ENCODE assay signal across 1 fruit fly cellular context in genomic region chr2L:15333602-15334080, dm6.
TF ChIP-seq lines count a peak whose summit lies in the region.

Gene esg, plus strand, starts transcription at chr2L:15333866.

TF ChIP-seq in whole organism, embryonic, 481 proteins besides CTCF, POLR2A, EP300 and RAD21 (continued from another document and continues in another):
- no peak for TF ChIP-seq CG16813 (GFP tag; IDR thresholded peaks at IDR 0.05; lab: Robert Waterston, UW; ENCODE audit: partially characterized antibody)
- TF ChIP-seq gcm2 (GFP tag; optimal IDR thresholded peaks at IDR 0.05; lab: Kevin White, UChicago), result no peak
- no peak for TF ChIP-seq seq (GFP tag; IDR thresholded peaks at IDR 0.05; lab: Robert Waterston, UW)
- no peak for TF ChIP-seq CG9817 (tag; optimal IDR thresholded peaks at IDR 0.05; lab: Kevin White, UChicago)
- TF ChIP-seq CG43689 (GFP tag; IDR thresholded peaks at IDR 0.05; lab: Robert Waterston, UW), result no peak
- no peak for TF ChIP-seq Meics (GFP tag; optimal IDR thresholded peaks at IDR 0.05; lab: Kevin White, UChicago)
- TF ChIP-seq sug (tag; optimal IDR thresholded peaks at IDR 0.05; lab: Kevin White, UChicago), result no peak
- no peak for TF ChIP-seq ttk (GFP tag; IDR thresholded peaks at IDR 0.05; lab: Robert Waterston, UW)
- 0 out of 2 replicates have a peak, but pooled peaks have one; percentile 13 for TF ChIP-seq CG1024 (GFP tag; IDR thresholded peaks at IDR 0.05; lab: Robert Waterston, UW)
- no peak for TF ChIP-seq CG11696 (GFP tag; IDR thresholded peaks at IDR 0.05; lab: Robert Waterston, UW)
- no peak for TF ChIP-seq ken (GFP tag; IDR thresholded peaks at IDR 0.05; lab: Robert Waterston, UW)
- TF ChIP-seq gem (tag; optimal IDR thresholded peaks at IDR 0.05; lab: Kevin White, UChicago), result no peak
- no peak for TF ChIP-seq Side (GFP tag; optimal IDR thresholded peaks at IDR 0.05; lab: Kevin White, UChicago)
- no peak for TF ChIP-seq croc (GFP tag; conservative IDR thresholded peaks at IDR 0.05; lab: Robert Waterston, UW)
- no peak for TF ChIP-seq Sin3A (optimal IDR thresholded peaks at IDR 0.05; lab: Kevin White, UChicago)
- TF ChIP-seq CkIIα-i1 (GFP tag; IDR thresholded peaks at IDR 0.05; lab: Robert Waterston, UW), result no peak
- no peak for TF ChIP-seq CG5245 (GFP tag; optimal IDR thresholded peaks at IDR 0.05; lab: Kevin White, UChicago)
- TF ChIP-seq pros (GFP tag; optimal IDR thresholded peaks at IDR 0.05; lab: Kevin White, UChicago), result peak; percentile 28
- no peak for TF ChIP-seq aop (GFP tag; IDR thresholded peaks at IDR 0.05; lab: Robert Waterston, UW)
- no peak for TF ChIP-seq row (GFP tag; IDR thresholded peaks at IDR 0.05; lab: Robert Waterston, UW)
- no peak for TF ChIP-seq Atf3 (GFP tag; optimal IDR thresholded peaks at IDR 0.05; lab: Kevin White, UChicago)
- TF ChIP-seq slp2 (GFP tag; optimal IDR thresholded peaks at IDR 0.05; lab: Kevin White, UChicago), result no peak
- TF ChIP-seq Opbp (GFP tag; IDR thresholded peaks at IDR 0.05; lab: Robert Waterston, UW; ENCODE audit: partially characterized antibody), result peak; percentile 42; the same call in 1 of the 3 replicates
- TF ChIP-seq E2f2 (GFP tag; IDR thresholded peaks at IDR 0.05; lab: Robert Waterston, UW), result no peak
- TF ChIP-seq HmgD (GFP tag; optimal IDR thresholded peaks at IDR 0.05; lab: Kevin White, UChicago), result no peak
- no peak for TF ChIP-seq D19A (tag; optimal IDR thresholded peaks at IDR 0.05; lab: Kevin White, UChicago)
- TF ChIP-seq Hmx (GFP tag; optimal IDR thresholded peaks at IDR 0.05; lab: Kevin White, UChicago), result no peak
- no peak for TF ChIP-seq Oaz (GFP tag; IDR thresholded peaks at IDR 0.05; lab: Robert Waterston, UW)
- peak; percentile 91 for TF ChIP-seq cg (GFP tag; optimal IDR thresholded peaks at IDR 0.05; lab: Kevin White, UChicago)
- TF ChIP-seq Atf-2 (GFP tag; optimal IDR thresholded peaks at IDR 0.05; lab: Kevin White, UChicago), result no peak
- TF ChIP-seq Dref (GFP tag; IDR thresholded peaks at IDR 0.05; lab: Robert Waterston, UW), result no peak
- TF ChIP-seq CG34224 (GFP tag; IDR thresholded peaks at IDR 0.05; lab: Robert Waterston, UW; ENCODE audit: partially characterized antibody), result peak; percentile 63; the same call in 2 of the 3 replicates
- no peak for TF ChIP-seq Sox102F (GFP tag; optimal IDR thresholded peaks at IDR 0.05; lab: Kevin White, UChicago)
- no peak for TF ChIP-seq CG13894 (tag; optimal IDR thresholded peaks at IDR 0.05; lab: Kevin White, UChicago)
- TF ChIP-seq Abd-B (GFP tag; optimal IDR thresholded peaks at IDR 0.05; lab: Kevin White, UChicago), result no peak
- no peak for TF ChIP-seq sisA (GFP tag; IDR thresholded peaks at IDR 0.05; lab: Robert Waterston, UW)
- no peak for TF ChIP-seq CG8089 (GFP tag; optimal IDR thresholded peaks at IDR 0.05; lab: Kevin White, UChicago)
- no peak for TF ChIP-seq odd (GFP tag; optimal IDR thresholded peaks at IDR 0.05; lab: Kevin White, UChicago)
- TF ChIP-seq CG2889 (GFP tag; IDR thresholded peaks at IDR 0.05; lab: Robert Waterston, UW), result no peak
- no peak for TF ChIP-seq gfzf (GFP tag; optimal IDR thresholded peaks at IDR 0.05; lab: Kevin White, UChicago)
- TF ChIP-seq MTF-1 (GFP tag; optimal IDR thresholded peaks at IDR 0.05; lab: Kevin White, UChicago; ENCODE audit: borderline replicate concordance), result no peak
- TF ChIP-seq Doc3 (GFP tag; IDR thresholded peaks at IDR 0.05; lab: Robert Waterston, UW; ENCODE audit: partially characterized antibody), result no peak
- TF ChIP-seq tin (GFP tag; optimal IDR thresholded peaks at IDR 0.05; lab: Kevin White, UChicago), result no peak
- TF ChIP-seq CG18011 (GFP tag; optimal IDR thresholded peaks at IDR 0.05; lab: Kevin White, UChicago), result no peak
- no peak for TF ChIP-seq CG2116 (GFP tag; optimal IDR thresholded peaks at IDR 0.05; lab: Kevin White, UChicago)
- TF ChIP-seq CG8359 (GFP tag; optimal IDR thresholded peaks at IDR 0.05; lab: Kevin White, UChicago; ENCODE audit: borderline replicate concordance), result no peak
- TF ChIP-seq BtbVII (GFP tag; optimal IDR thresholded peaks at IDR 0.05; lab: Kevin White, UChicago), result no peak
- no peak for TF ChIP-seq Ets97D (GFP tag; optimal IDR thresholded peaks at IDR 0.05; lab: Kevin White, UChicago)
- no peak for TF ChIP-seq CG6683 (GFP tag; optimal IDR thresholded peaks at IDR 0.05; lab: Kevin White, UChicago)
- TF ChIP-seq CG10274 (GFP tag; optimal IDR thresholded peaks at IDR 0.05; lab: Kevin White, UChicago), result no peak
- TF ChIP-seq toy (GFP tag; IDR thresholded peaks at IDR 0.05; lab: Robert Waterston, UW), result no peak
- TF ChIP-seq pnt (GFP tag; optimal IDR thresholded peaks at IDR 0.05; lab: Kevin White, UChicago), result no peak
- no peak for TF ChIP-seq oc (tag; optimal IDR thresholded peaks at IDR 0.05; lab: Kevin White, UChicago)
- TF ChIP-seq CG8765 (GFP tag; IDR thresholded peaks at IDR 0.05; lab: Robert Waterston, UW), result no peak
- TF ChIP-seq MBD-R2 (GFP tag; IDR thresholded peaks at IDR 0.05; lab: Robert Waterston, UW), result no peak
- no peak for TF ChIP-seq Dp (GFP tag; optimal IDR thresholded peaks at IDR 0.05; lab: Kevin White, UChicago)
- no peak for TF ChIP-seq ase (GFP tag; IDR thresholded peaks at IDR 0.05; lab: Robert Waterston, UW)
- TF ChIP-seq yki (optimal IDR thresholded peaks at IDR 0.05; lab: Kevin White, UChicago), result no peak
- TF ChIP-seq ssp (GFP tag; IDR thresholded peaks at IDR 0.05; lab: Robert Waterston, UW), result no peak
- no peak for TF ChIP-seq CG15601 (tag; optimal IDR thresholded peaks at IDR 0.05; lab: Kevin White, UChicago)
- no peak for TF ChIP-seq CG3281 (GFP tag; optimal IDR thresholded peaks at IDR 0.05; lab: Kevin White, UChicago)
- no peak for TF ChIP-seq CG11695 (GFP tag; IDR thresholded peaks at IDR 0.05; lab: Robert Waterston, UW)
- peak; percentile 36; the same call in 1 of the 3 replicates for TF ChIP-seq ci (GFP tag; IDR thresholded peaks at IDR 0.05; lab: Robert Waterston, UW)
- no peak for TF ChIP-seq CG6254 (GFP tag; optimal IDR thresholded peaks at IDR 0.05; lab: Kevin White, UChicago)
- no peak for TF ChIP-seq Doc2 (GFP tag; IDR thresholded peaks at IDR 0.05; lab: Robert Waterston, UW)
- TF ChIP-seq hbn (GFP tag; IDR thresholded peaks at IDR 0.05; lab: Robert Waterston, UW; ENCODE audit: partially characterized antibody), result peak; percentile 48
- TF ChIP-seq caup (GFP tag; optimal IDR thresholded peaks at IDR 0.05; lab: Kevin White, UChicago; ENCODE audit: severe bottlenecking), result no peak
- TF ChIP-seq B-H1 (GFP tag; IDR thresholded peaks at IDR 0.05; lab: Robert Waterston, UW), result no peak
- no peak for TF ChIP-seq CG6689 (GFP tag; IDR thresholded peaks at IDR 0.05; lab: Robert Waterston, UW)
- TF ChIP-seq Rfx (GFP tag; IDR thresholded peaks at IDR 0.05; lab: Robert Waterston, UW), result no peak
- no peak for TF ChIP-seq bigmax (GFP tag; optimal IDR thresholded peaks at IDR 0.05; lab: Kevin White, UChicago)
- TF ChIP-seq CG2875 (GFP tag; optimal IDR thresholded peaks at IDR 0.05; lab: Kevin White, UChicago), result no peak
- no peak for TF ChIP-seq tgo (GFP tag; IDR thresholded peaks at IDR 0.05; lab: Robert Waterston, UW)
- TF ChIP-seq Trl (optimal IDR thresholded peaks at IDR 0.05; lab: Kevin White, UChicago), result peak; percentile 81 to 93
- TF ChIP-seq Trl (GFP tag; optimal IDR thresholded peaks at IDR 0.05; lab: Kevin White, UChicago), result peak; percentile 34
- no peak for TF ChIP-seq ab (GFP tag; optimal IDR thresholded peaks at IDR 0.05; lab: Kevin White, UChicago)
- TF ChIP-seq Oli (tag; optimal IDR thresholded peaks at IDR 0.05; lab: Kevin White, UChicago), result no peak
- no peak for TF ChIP-seq Myb (GFP tag; optimal IDR thresholded peaks at IDR 0.05; lab: Kevin White, UChicago)
- TF ChIP-seq CG15073 (GFP tag; optimal IDR thresholded peaks at IDR 0.05; lab: Kevin White, UChicago), result no peak
- TF ChIP-seq Hsf (GFP tag; optimal IDR thresholded peaks at IDR 0.05; lab: Kevin White, UChicago), result no peak
- no peak for TF ChIP-seq lov (optimal IDR thresholded peaks at IDR 0.05; lab: Kevin White, UChicago)
- TF ChIP-seq lov (GFP tag; IDR thresholded peaks at IDR 0.05; lab: Robert Waterston, UW), result no peak
- TF ChIP-seq tll (GFP tag; optimal IDR thresholded peaks at IDR 0.05; lab: Kevin White, UChicago), result peak in 1 of 2 experiments; percentile 18
- TF ChIP-seq CG9876 (GFP tag; optimal IDR thresholded peaks at IDR 0.05; lab: Kevin White, UChicago), result no peak
- no peak for TF ChIP-seq sim (GFP tag; IDR thresholded peaks at IDR 0.05; lab: Robert Waterston, UW)
- TF ChIP-seq Asciz (GFP tag; optimal IDR thresholded peaks at IDR 0.05; lab: Kevin White, UChicago), result no peak
- TF ChIP-seq Adf1 (GFP tag; IDR thresholded peaks at IDR 0.05; lab: Robert Waterston, UW), result no peak
- TF ChIP-seq CG6765 (GFP tag; optimal IDR thresholded peaks at IDR 0.05; lab: Kevin White, UChicago), result no peak
- no peak for TF ChIP-seq emc (GFP tag; optimal IDR thresholded peaks at IDR 0.05; lab: Kevin White, UChicago)
- no peak for TF ChIP-seq gcm (GFP tag; optimal IDR thresholded peaks at IDR 0.05; lab: Kevin White, UChicago)
- TF ChIP-seq Awh (GFP tag; IDR thresholded peaks at IDR 0.05; lab: Robert Waterston, UW), result no peak
- peak; percentile 25; the same call in 1 of the 3 replicates for TF ChIP-seq CG14860 (GFP tag; IDR thresholded peaks at IDR 0.05; lab: Robert Waterston, UW; ENCODE audit: partially characterized antibody)
- TF ChIP-seq z (GFP tag; IDR thresholded peaks at IDR 0.05; lab: Robert Waterston, UW), result no peak
- no peak for TF ChIP-seq CG1792 (GFP tag; optimal IDR thresholded peaks at IDR 0.05; lab: Kevin White, UChicago)
- no peak for TF ChIP-seq repo (GFP tag; optimal IDR thresholded peaks at IDR 0.05; lab: Kevin White, UChicago)
- TF ChIP-seq CG9437 (GFP tag; optimal IDR thresholded peaks at IDR 0.05; lab: Kevin White, UChicago), result no peak
- TF ChIP-seq CG17829 (tag; optimal IDR thresholded peaks at IDR 0.05; lab: Kevin White, UChicago), result peak; percentile 37
- no peak for TF ChIP-seq tup (GFP tag; optimal IDR thresholded peaks at IDR 0.05; lab: Kevin White, UChicago)
- no peak for TF ChIP-seq CG15011 (GFP tag; optimal IDR thresholded peaks at IDR 0.05; lab: Kevin White, UChicago)
- no peak for TF ChIP-seq ATbp (GFP tag; optimal IDR thresholded peaks at IDR 0.05; lab: Kevin White, UChicago)
- peak; percentile 46; the same call in 1 of the 2 replicates for TF ChIP-seq ara (GFP tag; IDR thresholded peaks at IDR 0.05; lab: Robert Waterston, UW)
- no peak for TF ChIP-seq dati (GFP tag; IDR thresholded peaks at IDR 0.05; lab: Robert Waterston, UW)
- no peak for TF ChIP-seq Ada2b (GFP tag; IDR thresholded peaks at IDR 0.05; lab: Robert Waterston, UW)
- no peak for TF ChIP-seq BEAF-32 (GFP tag; optimal IDR thresholded peaks at IDR 0.05; lab: Kevin White, UChicago)
- no peak for TF ChIP-seq vnd (GFP tag; IDR thresholded peaks at IDR 0.05; lab: Robert Waterston, UW; ENCODE audit: partially characterized antibody)
- TF ChIP-seq Bgb (GFP tag; IDR thresholded peaks at IDR 0.05; lab: Robert Waterston, UW; ENCODE audit: partially characterized antibody), result peak; percentile 31; the same call in 1 of the 2 replicates
- no peak for TF ChIP-seq Spps (tag; optimal IDR thresholded peaks at IDR 0.05; lab: Kevin White, UChicago)
- no peak for TF ChIP-seq jigr1 (GFP tag; IDR thresholded peaks at IDR 0.05; lab: Robert Waterston, UW)
- no peak for TF ChIP-seq bowl (GFP tag; IDR thresholded peaks at IDR 0.05; lab: Robert Waterston, UW)
- TF ChIP-seq Stat92E (GFP tag; optimal IDR thresholded peaks at IDR 0.05; lab: Kevin White, UChicago), result peak in 1 of 3 experiments; percentile 58
- TF ChIP-seq CG2199 (GFP tag; IDR thresholded peaks at IDR 0.05; lab: Robert Waterston, UW), result no peak
- no peak for TF ChIP-seq CG3847 (GFP tag; IDR thresholded peaks at IDR 0.05; lab: Robert Waterston, UW)
- peak; percentile 38; the same call in 1 of the 2 replicates for TF ChIP-seq chm (GFP tag; IDR thresholded peaks at IDR 0.05; lab: Robert Waterston, UW)
- TF ChIP-seq CG11456 (GFP tag; IDR thresholded peaks at IDR 0.05; lab: Robert Waterston, UW), result no peak
- TF ChIP-seq Sry-β (GFP tag; optimal IDR thresholded peaks at IDR 0.05; lab: Kevin White, UChicago), result no peak
- TF ChIP-seq CG14441 (GFP tag; IDR thresholded peaks at IDR 0.05; lab: Robert Waterston, UW), result no peak
- TF ChIP-seq chif (GFP tag; optimal IDR thresholded peaks at IDR 0.05; lab: Kevin White, UChicago), result no peak
- TF ChIP-seq Sox100B (GFP tag; optimal IDR thresholded peaks at IDR 0.05; lab: Kevin White, UChicago), result no peak
- TF ChIP-seq CG8290 (GFP tag; optimal IDR thresholded peaks at IDR 0.05; lab: Kevin White, UChicago), result no peak
- TF ChIP-seq CG8290 (tag; optimal IDR thresholded peaks at IDR 0.05; lab: Kevin White, UChicago), result no peak
- TF ChIP-seq eve (GFP tag; optimal IDR thresholded peaks at IDR 0.05; lab: Kevin White, UChicago), result no peak
- no peak for TF ChIP-seq gro (GFP tag; optimal IDR thresholded peaks at IDR 0.05; lab: Kevin White, UChicago)
- TF ChIP-seq Ravus (GFP tag; IDR thresholded peaks at IDR 0.05; lab: Robert Waterston, UW), result no peak
- no peak for TF ChIP-seq CG33213 (GFP tag; optimal IDR thresholded peaks at IDR 0.05; lab: Kevin White, UChicago)
- TF ChIP-seq CG32532 (GFP tag; IDR thresholded peaks at IDR 0.05; lab: Robert Waterston, UW), result peak; percentile 16; the same call in 1 of the 2 replicates
- TF ChIP-seq CG7928 (GFP tag; optimal IDR thresholded peaks at IDR 0.05; lab: Kevin White, UChicago), result no peak
- TF ChIP-seq CG18262 (tag; optimal IDR thresholded peaks at IDR 0.05; lab: Kevin White, UChicago), result no peak
- TF ChIP-seq bcd (GFP tag; optimal IDR thresholded peaks at IDR 0.05; lab: Kevin White, UChicago), result no peak
- no peak for TF ChIP-seq CG31365 (tag; optimal IDR thresholded peaks at IDR 0.05; lab: Kevin White, UChicago)
- no peak for TF ChIP-seq slbo (GFP tag; IDR thresholded peaks at IDR 0.05; lab: Robert Waterston, UW)
- TF ChIP-seq CG30020 (tag; optimal IDR thresholded peaks at IDR 0.05; lab: Kevin White, UChicago), result no peak
- TF ChIP-seq CG2129 (GFP tag; IDR thresholded peaks at IDR 0.05; lab: Robert Waterston, UW; ENCODE audit: partially characterized antibody), result no peak; the same call in 1 of the 2 replicates
- no peak for TF ChIP-seq Dfd (GFP tag; optimal IDR thresholded peaks at IDR 0.05; lab: Kevin White, UChicago)
- peak; percentile 48 for TF ChIP-seq p53 (GFP tag; optimal IDR thresholded peaks at IDR 0.05; lab: Kevin White, UChicago)
- no peak for TF ChIP-seq Hey (tag; optimal IDR thresholded peaks at IDR 0.05; lab: Kevin White, UChicago)
- TF ChIP-seq CG8388 (GFP tag; optimal IDR thresholded peaks at IDR 0.05; lab: Kevin White, UChicago), result no peak
- no peak for TF ChIP-seq hkb (optimal IDR thresholded peaks at IDR 0.05; lab: Kevin White, UChicago)
- peak; percentile 42; the same call in 1 of the 2 replicates for TF ChIP-seq hkb (GFP tag; IDR thresholded peaks at IDR 0.05; lab: Robert Waterston, UW)
